Worm (Caenorhabditis elegans) whole organism, young adult: ENCODE data around the gene sel-9.

Experiments
- B0035.1 ChIP-seq: sonication (generic microtip); optimal IDR thresholded peaks from 2 replicates; lab custom pipeline; 2016; ENCODE audit warnings: missing genetic modification characterization, mild to moderate bottlenecking, missing compliant biosample characterization, missing genotype, missing genetic modification reagents
- B0261.1 ChIP-seq: sonication (generic microtip); optimal IDR thresholded peaks from 2 replicates; lab custom pipeline; 2016; ENCODE audit warnings: mild to moderate bottlenecking, missing genetic modification characterization, moderate library complexity, missing compliant biosample characterization
- B0336.3 ChIP-seq: fragments of 200-800 bp; sonication (Bioruptor generic); IDR thresholded peaks from 2 replicates; pipeline ENCODE4 v1.3.6; 2022; ENCODE audit warnings: missing genetic modification characterization, missing compliant biosample characterization
- C06A6.2 ChIP-seq: fragments of 200-800 bp; sonication (Bioruptor generic); conservative IDR thresholded peaks from 2 replicates; pipeline ENCODE4 v1.3.6; 2022; ENCODE audit warnings: missing genetic modification characterization, missing compliant biosample characterization
- C17E4.6 ChIP-seq: fragments of 200-800 bp; sonication (Bioruptor generic); IDR thresholded peaks from 2 replicates; pipeline ENCODE4 v1.3.6; 2022; ENCODE audit warnings: missing genetic modification reagents, missing genetic modification characterization, missing compliant biosample characterization
- F33H1.4 ChIP-seq: fragments of 200-800 bp; sonication (Bioruptor generic); IDR thresholded peaks from 2 replicates; pipeline ENCODE4 v1.3.6; 2022; ENCODE audit warnings: missing genetic modification reagents, missing genetic modification characterization, missing compliant biosample characterization
- F39B2.1 ChIP-seq: fragments of 200-800 bp; sonication (Bioruptor generic); IDR thresholded peaks from 2 replicates; pipeline ENCODE4 v1.3.6; 2022; ENCODE audit warnings: missing genetic modification reagents, missing genetic modification characterization, missing compliant biosample characterization
- F57C9.4 ChIP-seq: sonication (generic microtip); optimal IDR thresholded peaks from 2 replicates; lab custom pipeline; 2017; ENCODE audit warnings: mild to moderate bottlenecking, missing genetic modification characterization, missing compliant biosample characterization
- K12H6.12 ChIP-seq: fragments of 200-800 bp; sonication (Bioruptor generic); optimal IDR thresholded peaks from 2 replicates; lab custom pipeline; 2018; ENCODE audit warnings: mild to moderate bottlenecking, missing genetic modification characterization, missing compliant biosample characterization
- T26A5.8 ChIP-seq: sonication (generic microtip); optimal IDR thresholded peaks from 2 replicates; lab custom pipeline; 2016; ENCODE audit warnings: missing genetic modification characterization, missing compliant biosample characterization
- Y67H2A.10 ChIP-seq: fragments of 200-800 bp; sonication (Bioruptor generic); conservative IDR thresholded peaks from 2 replicates; pipeline ENCODE4 v1.3.6; 2022; ENCODE audit warnings: missing genetic modification reagents, missing genetic modification characterization, missing compliant biosample characterization
- Y79H2A.3 ChIP-seq: fragments of 200-800 bp; sonication (Bioruptor generic); conservative IDR thresholded peaks from 2 replicates; pipeline ENCODE4 v1.3.6; 2022; ENCODE audit warnings: missing genetic modification reagents, missing genetic modification characterization, missing compliant biosample characterization
- ZK185.1 ChIP-seq: sonication (generic microtip); optimal IDR thresholded peaks from 2 replicates; lab custom pipeline; 2016; ENCODE audit warnings: mild to moderate bottlenecking, missing genetic modification characterization, missing compliant biosample characterization; ENCODE audit not compliant: poor library complexity, severe bottlenecking
- ama-1 ChIP-seq, 3 experiments: fragments of 150-350 bp in 1 of 3; sonication (generic microtip) in 2 of 3; optimal IDR thresholded peaks; 2 replicates each; lab custom pipeline; 2014 to 2018; ENCODE audit warnings: missing biosample characterization in 2 of 3, missing genetic modification characterization in 2 of 3, missing genetic modification reagents in 2 of 3
- aptf-2 ChIP-seq: fragments of 200-800 bp; sonication (Bioruptor generic); conservative IDR thresholded peaks from 2 replicates; pipeline ENCODE4 v1.3.6; 2022; ENCODE audit warnings: missing genetic modification reagents, missing genetic modification characterization, missing compliant biosample characterization
- aptf-3 ChIP-seq: fragments of 200-800 bp; sonication (Bioruptor generic); IDR thresholded peaks from 2 replicates; pipeline ENCODE4 v1.3.6; 2022; ENCODE audit warnings: missing genetic modification characterization, missing compliant biosample characterization
- cebp-2 ChIP-seq: fragments of 200-800 bp; sonication (Bioruptor generic); IDR thresholded peaks from 2 replicates; pipeline ENCODE4 v1.3.6; 2022; ENCODE audit warnings: missing genetic modification characterization, missing compliant biosample characterization
- ceh-58 ChIP-seq: fragments of 200-800 bp; sonication (Bioruptor generic); IDR thresholded peaks from 2 replicates; pipeline ENCODE4 v1.3.6; 2022; ENCODE audit warnings: missing genetic modification characterization, missing compliant biosample characterization
- ceh-91 ChIP-seq: fragments of 200-800 bp; sonication (Bioruptor generic); IDR thresholded peaks from 2 replicates; pipeline ENCODE4 v1.3.6; 2022; ENCODE audit warnings: missing genetic modification reagents, missing genetic modification characterization, missing compliant biosample characterization
- dpff-1 ChIP-seq: sonication (generic microtip); optimal IDR thresholded peaks from 2 replicates; lab custom pipeline; 2017; ENCODE audit warnings: mild to moderate bottlenecking, missing genetic modification characterization, missing compliant biosample characterization
- dpl-1 ChIP-seq: fragments of 150-350 bp; optimal IDR thresholded peaks from 2 replicates; lab custom pipeline; 2014; ENCODE audit warnings: missing biosample characterization, missing genetic modification reagents, missing genetic modification characterization
- egrh-3 ChIP-seq: fragments of 200-800 bp; sonication (Bioruptor generic); IDR thresholded peaks from 2 replicates; pipeline ENCODE4 v1.3.6; 2022; ENCODE audit warnings: missing genetic modification reagents, missing genetic modification characterization, missing compliant biosample characterization
- gei-17 ChIP-seq: fragments of 200-800 bp; sonication (Bioruptor generic); optimal IDR thresholded peaks from 2 replicates; lab custom pipeline; 2018; ENCODE audit warnings: mild to moderate bottlenecking, missing genetic modification characterization, missing compliant biosample characterization
- hlh-26 ChIP-seq: fragments of 200-800 bp; sonication (Bioruptor generic); conservative IDR thresholded peaks from 2 replicates; pipeline ENCODE4 v1.3.6; 2022; ENCODE audit warnings: missing genetic modification reagents, missing genetic modification characterization, missing compliant biosample characterization
- hmg-1.2 ChIP-seq: fragments of 200-800 bp; sonication (Bioruptor generic); IDR thresholded peaks from 2 replicates; pipeline ENCODE4 v1.3.6; 2022; ENCODE audit warnings: missing genetic modification reagents, missing genetic modification characterization, missing compliant biosample characterization
- hrde-1 ChIP-seq: sonication (generic microtip); optimal IDR thresholded peaks from 2 replicates; lab custom pipeline; 2016; ENCODE audit warnings: missing genetic modification characterization, mild to moderate bottlenecking, missing compliant biosample characterization, moderate library complexity, missing genotype, missing genetic modification reagents, borderline replicate concordance
- hsf-1 ChIP-seq: fragments of 200-800 bp; sonication (Bioruptor generic); IDR thresholded peaks from 2 replicates; pipeline ENCODE4 v1.3.6; 2022; ENCODE audit warnings: missing genetic modification reagents, missing genetic modification characterization, missing compliant biosample characterization
- lag-1 ChIP-seq: fragments of 200-800 bp; sonication (Bioruptor generic); IDR thresholded peaks from 2 replicates; pipeline ENCODE4 v1.3.6; 2022; ENCODE audit warnings: missing genetic modification reagents, missing genetic modification characterization, missing compliant biosample characterization
- lin-54 ChIP-seq: fragments of 200-800 bp; sonication (Bioruptor generic); optimal IDR thresholded peaks from 2 replicates; lab custom pipeline; 2018; ENCODE audit warnings: mild to moderate bottlenecking, missing genetic modification characterization, missing compliant biosample characterization
- lsy-27 ChIP-seq: sonication (generic microtip); optimal IDR thresholded peaks from 2 replicates; lab custom pipeline; 2017; ENCODE audit warnings: missing genetic modification characterization, mild to moderate bottlenecking, missing compliant biosample characterization, antibody characterized with exemption, missing genotype, borderline replicate concordance; ENCODE audit not compliant: insufficient read depth
- nfya-1 ChIP-seq: sonication (generic microtip); optimal IDR thresholded peaks from 2 replicates; lab custom pipeline; 2017; ENCODE audit warnings: antibody characterized with exemption, missing compliant biosample characterization, missing genetic modification characterization, borderline replicate concordance; ENCODE audit not compliant: insufficient read depth
- nhr-120 ChIP-seq: fragments of 200-800 bp; sonication (Bioruptor generic); IDR thresholded peaks from 2 replicates; pipeline ENCODE4 v1.3.6; 2022; ENCODE audit warnings: missing genetic modification characterization, missing compliant biosample characterization
- nhr-80 ChIP-seq: sonication (generic microtip); optimal IDR thresholded peaks from 2 replicates; lab custom pipeline; 2016; ENCODE audit warnings: missing genetic modification characterization, missing compliant biosample characterization
- pha-4 ChIP-seq: fragments of 150-350 bp; sonication (generic microtip); optimal IDR thresholded peaks from 2 replicates; lab custom pipeline; 2014; ENCODE audit warnings: missing biosample characterization, missing genetic modification reagents, missing genetic modification characterization
- rpc-1 ChIP-seq, 2 experiments: fragments of 150-350 bp in 1 of 2; sonication (generic microtip) in 1 of 2; optimal IDR thresholded peaks; 2 replicates each; lab custom pipeline; 2014 to 2018; ENCODE audit warnings: missing biosample characterization in 1 of 2, missing genetic modification characterization in 1 of 2, missing genetic modification reagents in 1 of 2, missing genotype in 1 of 2
- sea-2 ChIP-seq: fragments of 200-800 bp; sonication (Bioruptor generic); IDR thresholded peaks from 2 replicates; pipeline ENCODE4 v1.3.6; 2022; ENCODE audit warnings: missing genetic modification characterization, missing compliant biosample characterization
- unc-62 ChIP-seq: fragments of 150-350 bp; optimal IDR thresholded peaks from 2 replicates; lab custom pipeline; 2014; ENCODE audit warnings: missing biosample characterization, missing genetic modification reagents, missing genetic modification characterization
- zfh-2 ChIP-seq: fragments of 200-800 bp; sonication (Bioruptor generic); conservative IDR thresholded peaks from 2 replicates; pipeline ENCODE4 v1.3.6; 2022; ENCODE audit warnings: missing genetic modification reagents, missing genetic modification characterization, missing compliant biosample characterization
- ztf-22 ChIP-seq: fragments of 200-800 bp; sonication (Bioruptor generic); optimal IDR thresholded peaks from 2 replicates; lab custom pipeline; 2018; ENCODE audit warnings: mild to moderate bottlenecking, missing genetic modification characterization, moderate library complexity, missing compliant biosample characterization
- ztf-28 ChIP-seq: fragments of 200-800 bp; sonication (Bioruptor generic); IDR thresholded peaks from 2 replicates; pipeline ENCODE4 v1.3.6; 2022; ENCODE audit warnings: missing genetic modification reagents, missing genetic modification characterization, missing compliant biosample characterization

sel-9 gene

ce11 chrV:8300935-8301535 is 1.3 kb downstream of the sel-9 start, which contains the start of gene W02D7.6 (continued):
- peak; percentile 77 for TF ChIP-seq B0336.3 (GFP tag; lab: Robert Waterston, UW)

DNA sequence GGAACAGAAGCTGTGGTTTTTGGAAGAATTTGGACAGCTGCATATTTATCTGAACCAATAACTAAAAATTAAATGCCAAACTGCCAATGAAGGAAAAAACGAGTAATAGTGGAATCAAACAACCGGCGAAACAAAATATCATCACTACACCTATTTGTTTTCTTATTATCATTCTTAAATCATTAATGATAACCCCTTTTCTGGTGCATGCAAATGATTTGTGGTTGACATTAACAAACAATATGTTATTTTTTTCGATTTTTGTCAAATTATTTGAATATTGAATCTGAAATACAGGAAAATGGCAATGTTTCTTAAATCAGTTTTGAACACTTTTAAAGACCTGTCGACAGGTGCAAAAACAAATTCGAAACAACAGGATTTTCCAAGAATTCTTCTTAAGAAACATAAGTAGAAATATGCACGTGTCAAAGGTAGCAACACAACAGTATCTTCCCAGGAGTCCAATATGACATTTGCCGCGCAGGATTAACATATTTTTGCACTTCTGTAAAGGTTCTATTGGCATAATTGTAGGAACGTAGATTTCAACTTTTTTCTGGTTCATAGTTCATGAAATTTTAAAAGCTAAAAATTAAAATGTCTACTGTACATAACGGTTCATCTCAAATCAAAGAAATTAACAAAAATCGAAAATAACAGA is 3.1 kb downstream of the sel-9 start, which contains the start of gene W02D7.5:
Gene W02D7.5, minus strand, starts transcription at position 51 of the 664 bp plus-strand sequence.
- peak; percentile 8; the same call in 1 of the 2 replicates for TF ChIP-seq hsf-1 (GFP tag; lab: Robert Waterston, UW)
- no peak for TF ChIP-seq hrde-1 (tag; lab: Kevin White, UChicago)
- peak; percentile 79 for TF ChIP-seq aptf-2 (GFP tag; lab: Robert Waterston, UW)
- TF ChIP-seq, all 124 proteins: peak for 2

DNA sequence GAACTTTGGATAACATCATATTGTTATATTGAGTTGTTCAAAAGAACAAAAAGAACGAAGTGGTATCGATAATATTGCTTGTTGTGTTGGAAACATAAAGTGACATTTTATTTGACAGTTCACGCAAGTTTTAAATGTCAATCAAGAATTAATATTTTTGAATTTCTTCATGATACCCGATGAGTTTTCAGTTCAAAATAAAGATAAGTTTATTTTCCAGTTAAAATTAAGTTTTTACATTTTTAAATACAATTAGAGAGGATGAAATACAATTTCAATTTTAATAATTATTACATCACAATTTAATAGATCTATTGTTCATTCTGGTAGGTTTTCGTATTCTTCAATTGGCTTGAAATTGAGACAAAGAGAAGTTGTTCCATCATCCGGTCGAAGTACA is 4.9 kb downstream of the sel-9 start, which contains the start of gene W02D7.4:
Gene W02D7.4, minus strand, starts transcription at position 101 of the 400 bp plus-strand sequence.
- TF ChIP-seq hlh-26 (GFP tag; lab: Robert Waterston, UW) (no peak), nhr-80 (tag; lab: Kevin White, UChicago) (peak; percentile 33)

- TF ChIP-seq ceh-58 (no peak), ama-1 (optimal IDR thresholded peaks at IDR 0.05; lab: Kevin White, UChicago) (no peak), ama-1 (GFP tag; optimal IDR thresholded peaks at IDR 0.05; lab: Kevin White, UChicago) (no peak), ztf-28 (GFP tag; lab: Robert Waterston, UW) (no peak), lag-1 (no peak), unc-62 (GFP tag; lab: Kevin White, UChicago) (no peak), egrh-3 (GFP tag; lab: Robert Waterston, UW) (no peak), rpc-1 (optimal IDR thresholded peaks at IDR 0.05; lab: Kevin White, UChicago) (no peak), rpc-1 (tag; optimal IDR thresholded peaks at IDR 0.05; lab: Kevin White, UChicago) (no peak), nhr-120 (GFP tag; lab: Robert Waterston, UW) (no peak), aptf-2 (GFP tag; lab: Robert Waterston, UW) (no peak), F57C9.4 (tag; lab: Kevin White, UChicago) (no peak), nhr-80 (tag; lab: Kevin White, UChicago) (no peak), hmg-1.2 (GFP tag; lab: Robert Waterston, UW) (no peak), lsy-27 (no peak), aptf-3 (no peak), K12H6.12 (no peak), ZK185.1 (tag; lab: Kevin White, UChicago) (no peak), dpff-1 (no peak), ceh-91 (GFP tag; lab: Robert Waterston, UW) (no peak)
- TF ChIP-seq, all 124 proteins: peak for 0
These were observed 6.5 kb downstream of the sel-9 start, which contains the start of gene smex-1 for ce11 chrV:8295866-8296265. Gene smex-1 (minus strand): TSS chrV:8295966.

ce11 chrV:8291764-8292163 is 10.6 kb downstream of the sel-9 start, which contains the start of gene srg-33:
Gene srg-33 (plus strand): TSS chrV:8292064.
- TF ChIP-seq B0336.3 (GFP tag; lab: Robert Waterston, UW) (no peak), Y67H2A.10 (no peak), F39B2.1 (GFP tag; lab: Robert Waterston, UW) (no peak), Y79H2A.3 (GFP tag; lab: Robert Waterston, UW) (no peak), B0261.1 (no peak), cebp-2 (GFP tag; lab: Robert Waterston, UW) (no peak), nfya-1 (tag; lab: Kevin White, UChicago) (no peak), dpl-1 (GFP tag; lab: Kevin White, UChicago) (no peak), T26A5.8 (tag; lab: Kevin White, UChicago) (no peak), aptf-3 (no peak), ztf-22 (GFP tag; lab: Kevin White, UChicago) (no peak), C17E4.6 (no peak), C06A6.2 (no peak), gei-17 (GFP tag; lab: Kevin White, UChicago) (no peak), lin-54 (no peak), sea-2 (no peak), B0035.1 (tag; lab: Kevin White, UChicago) (no peak), F33H1.4 (GFP tag; lab: Robert Waterston, UW) (no peak), zfh-2 (GFP tag; lab: Robert Waterston, UW) (no peak), pha-4 (tag; lab: Kevin White, UChicago) (no peak)
